Worm (Caenorhabditis elegans) whole organism, late embryonic: ENCODE data around the gene C10F3.7.

ENCODE experiments used
- C08G9.2 ChIP-seq: sonication (generic microtip); optimal IDR thresholded peaks from 2 replicates; lab custom pipeline; 2016; ENCODE audit warnings: mild to moderate bottlenecking, missing genetic modification characterization, moderate library complexity, missing compliant biosample characterization
- C38D4.7 ChIP-seq: fragments of 200-800 bp; sonication (Bioruptor generic); optimal IDR thresholded peaks from 2 replicates; lab custom pipeline; 2018; ENCODE audit warnings: mild to moderate bottlenecking, missing genetic modification characterization, moderate library complexity, missing compliant biosample characterization
- F13H6.1 ChIP-seq: sonication (generic microtip); optimal IDR thresholded peaks from 2 replicates; lab custom pipeline; 2016; ENCODE audit warnings: missing genetic modification characterization, missing compliant biosample characterization
- K02D7.2 ChIP-seq: sonication (generic microtip); optimal IDR thresholded peaks from 2 replicates; lab custom pipeline; 2017; ENCODE audit warnings: mild to moderate bottlenecking, missing genetic modification characterization, missing compliant biosample characterization
- K09A11.1 ChIP-seq: sonication (generic microtip); optimal IDR thresholded peaks from 2 replicates; lab custom pipeline; 2017; ENCODE audit warnings: antibody characterized with exemption, mild to moderate bottlenecking, missing genetic modification characterization, missing compliant biosample characterization; ENCODE audit not compliant: insufficient read depth
- T23F11.4 ChIP-seq: fragments of 200-800 bp; sonication (Bioruptor generic); optimal IDR thresholded peaks from 2 replicates; lab custom pipeline; 2018; ENCODE audit warnings: mild to moderate bottlenecking, missing genetic modification characterization, missing compliant biosample characterization
- Y22D7AL.16 ChIP-seq: sonication (generic microtip); optimal IDR thresholded peaks from 2 replicates; lab custom pipeline; 2016; ENCODE audit warnings: missing genetic modification characterization, missing compliant biosample characterization
- ahr-1 ChIP-seq: sonication (generic microtip); optimal IDR thresholded peaks from 2 replicates; lab custom pipeline; 2016; ENCODE audit warnings: missing genetic modification characterization, missing compliant biosample characterization
- ama-1 ChIP-seq: fragments of 150-350 bp; optimal IDR thresholded peaks from 2 replicates; lab custom pipeline; 2014
- ceh-14 ChIP-seq: sonication (generic microtip); optimal IDR thresholded peaks from 2 replicates; lab custom pipeline; 2016; ENCODE audit warnings: missing genotype, missing genetic modification characterization, missing compliant biosample characterization
- ceh-18 ChIP-seq: sonication (generic microtip); optimal IDR thresholded peaks from 2 replicates; lab custom pipeline; 2016; ENCODE audit warnings: missing genetic modification characterization, missing compliant biosample characterization
- ceh-19 ChIP-seq: fragments of 200-800 bp; sonication (Bioruptor generic); optimal IDR thresholded peaks from 2 replicates; lab custom pipeline; 2018; ENCODE audit warnings: mild to moderate bottlenecking, missing genetic modification characterization, missing compliant biosample characterization
- ceh-24 ChIP-seq: sonication (generic microtip); optimal IDR thresholded peaks from 2 replicates; lab custom pipeline; 2016; ENCODE audit warnings: mild to moderate bottlenecking, missing genetic modification characterization, missing compliant biosample characterization
- ceh-31 ChIP-seq: sonication (generic microtip); optimal IDR thresholded peaks from 2 replicates; lab custom pipeline; 2016; ENCODE audit warnings: missing genetic modification characterization, missing compliant biosample characterization
- ceh-34 ChIP-seq: sonication (generic microtip); optimal IDR thresholded peaks from 2 replicates; lab custom pipeline; 2016; ENCODE audit warnings: mild to moderate bottlenecking, missing genetic modification characterization, missing compliant biosample characterization
- ceh-48 ChIP-seq: sonication (generic microtip); optimal IDR thresholded peaks from 2 replicates; lab custom pipeline; 2016; ENCODE audit warnings: missing genetic modification characterization, inconsistent platforms, missing compliant biosample characterization
- ceh-6 ChIP-seq: fragments of 200-800 bp; sonication (Bioruptor generic); optimal IDR thresholded peaks from 2 replicates; lab custom pipeline; 2018; ENCODE audit warnings: mild to moderate bottlenecking, missing genetic modification characterization, missing compliant biosample characterization
- ceh-9 ChIP-seq: sonication (generic microtip); optimal IDR thresholded peaks from 2 replicates; lab custom pipeline; 2016; ENCODE audit warnings: mild to moderate bottlenecking, missing genetic modification characterization, inconsistent platforms, missing compliant biosample characterization
- elt-2 ChIP-seq: sonication (generic microtip); optimal IDR thresholded peaks from 2 replicates; lab custom pipeline; 2016; ENCODE audit warnings: missing genetic modification reagents, missing genetic modification characterization, missing compliant biosample characterization
- ets-4 ChIP-seq: sonication (generic microtip); optimal IDR thresholded peaks from 2 replicates; lab custom pipeline; 2016; ENCODE audit warnings: missing genetic modification characterization, missing compliant biosample characterization
- fkh-10 ChIP-seq: fragments of 150-350 bp; optimal IDR thresholded peaks from 2 replicates; lab custom pipeline; 2014; ENCODE audit warnings: missing biosample characterization, missing genetic modification reagents, missing genetic modification characterization
- gmeb-2 ChIP-seq: sonication (generic microtip); optimal IDR thresholded peaks from 2 replicates; lab custom pipeline; 2016; ENCODE audit warnings: missing genetic modification characterization, inconsistent platforms, missing compliant biosample characterization
- hlh-13 ChIP-seq: fragments of 200-800 bp; sonication (Bioruptor generic); optimal IDR thresholded peaks from 2 replicates; lab custom pipeline; 2018; ENCODE audit warnings: mild to moderate bottlenecking, missing genetic modification characterization, missing compliant biosample characterization
- hlh-8 ChIP-seq: sonication (generic microtip); optimal IDR thresholded peaks from 2 replicates; lab custom pipeline; 2016; ENCODE audit warnings: missing genotype, missing genetic modification characterization, missing compliant biosample characterization
- lin-11 ChIP-seq: fragments of 200-800 bp; sonication (Bioruptor generic); optimal IDR thresholded peaks from 2 replicates; lab custom pipeline; 2018; ENCODE audit warnings: mild to moderate bottlenecking, missing genetic modification characterization, missing compliant biosample characterization
- madf-2 ChIP-seq: sonication (generic microtip); optimal IDR thresholded peaks from 2 replicates; lab custom pipeline; 2017; ENCODE audit warnings: missing genetic modification characterization, missing compliant biosample characterization
- nfya-1 ChIP-seq: sonication (generic microtip); optimal IDR thresholded peaks from 2 replicates; lab custom pipeline; 2017; ENCODE audit warnings: missing genetic modification characterization, mild to moderate bottlenecking, missing compliant biosample characterization, antibody characterized with exemption, moderate library complexity
- nhr-11 ChIP-seq: fragments of 150-350 bp; optimal IDR thresholded peaks from 2 replicates; lab custom pipeline; 2014; ENCODE audit warnings: missing biosample characterization, missing genetic modification characterization
- npax-4 ChIP-seq: sonication (generic microtip); optimal IDR thresholded peaks from 2 replicates; lab custom pipeline; 2016; ENCODE audit warnings: missing genetic modification characterization, missing compliant biosample characterization
- pha-2 ChIP-seq: sonication (generic microtip); optimal IDR thresholded peaks from 2 replicates; lab custom pipeline; 2017; ENCODE audit warnings: mild to moderate bottlenecking, missing genetic modification characterization, missing compliant biosample characterization
- pha-4 ChIP-seq: fragments of 150-350 bp; optimal IDR thresholded peaks from 2 replicates; lab custom pipeline; 2018; ENCODE audit warnings: missing biosample characterization, missing genetic modification reagents, missing genetic modification characterization
- pqm-1 ChIP-seq: sonication (generic microtip); optimal IDR thresholded peaks from 2 replicates; lab custom pipeline; 2016; ENCODE audit warnings: missing genetic modification characterization, missing compliant biosample characterization
- pros-1 ChIP-seq: fragments of 150-350 bp; optimal IDR thresholded peaks from 2 replicates; lab custom pipeline; 2014; ENCODE audit warnings: missing biosample characterization, missing genetic modification reagents, missing genetic modification characterization
- rnt-1 ChIP-seq: sonication (generic microtip); optimal IDR thresholded peaks from 2 replicates; lab custom pipeline; 2016; ENCODE audit warnings: missing genetic modification characterization, missing compliant biosample characterization
- sox-2 ChIP-seq: fragments of 200-800 bp; sonication (Bioruptor generic); IDR thresholded peaks from 2 replicates; pipeline ENCODE4 v1.3.6; 2022; ENCODE audit warnings: missing genetic modification reagents, missing genetic modification characterization, missing compliant biosample characterization
- sox-4 ChIP-seq: sonication (generic microtip); optimal IDR thresholded peaks from 2 replicates; lab custom pipeline; 2017; ENCODE audit warnings: mild to moderate bottlenecking, missing genetic modification characterization, inconsistent platforms, missing compliant biosample characterization
- syd-9 ChIP-seq: sonication (generic microtip); optimal IDR thresholded peaks from 2 replicates; lab custom pipeline; 2016; ENCODE audit warnings: mild to moderate bottlenecking, missing genetic modification characterization, moderate library complexity, missing compliant biosample characterization
- tbx-2 ChIP-seq: sonication (generic microtip); optimal IDR thresholded peaks from 2 replicates; lab custom pipeline; 2016; ENCODE audit warnings: missing genetic modification characterization, missing compliant biosample characterization
- ttx-3 ChIP-seq: sonication (generic microtip); optimal IDR thresholded peaks from 2 replicates; lab custom pipeline; 2016; ENCODE audit warnings: missing genetic modification reagents, missing genetic modification characterization, missing compliant biosample characterization
- unc-3 ChIP-seq, 2 experiments: fragments of 200-800 bp in 1 of 2; sonication (Bioruptor generic) in 1 of 2; sonication (generic microtip) in 1 of 2; conservative IDR thresholded peaks in 1 of 2; optimal IDR thresholded peaks in 1 of 2; 2 replicates each; pipeline versions ENCODE4 v1.3.6 to Lab custom; 2016 to 2022; ENCODE audit warnings: missing compliant biosample characterization in 2 of 2, missing genetic modification characterization in 2 of 2, missing genetic modification reagents in 1 of 2
- unc-42 ChIP-seq: sonication (generic microtip); optimal IDR thresholded peaks from 2 replicates; lab custom pipeline; 2016; ENCODE audit warnings: missing genotype, missing genetic modification characterization, missing compliant biosample characterization
- unc-55 ChIP-seq: sonication (generic microtip); optimal IDR thresholded peaks from 2 replicates; lab custom pipeline; 2017; ENCODE audit warnings: missing biosample characterization, missing genetic modification reagents, missing genetic modification characterization

Gene C10F3.7

ce11 chrV:6000368-6000802 lies 13.7 kb upstream of the C10F3.7 start (continued):
- TF ChIP-seq elt-2 (tag; lab: Kevin White, UChicago) (peak; percentile 41), ceh-31 (tag; lab: Kevin White, UChicago) (peak; percentile 83), Y22D7AL.16 (tag; lab: Kevin White, UChicago) (no peak), pqm-1 (tag; lab: Kevin White, UChicago) (peak; percentile 50), F13H6.1 (peak; percentile 73), rnt-1 (peak; percentile 39), pha-4 (tag; lab: Kevin White, UChicago) (no peak), ahr-1 (no peak), nhr-11 (no peak), ceh-34 (tag; lab: Kevin White, UChicago) (peak; percentile 40), ttx-3 (no peak), fkh-10 (GFP tag; lab: Kevin White, UChicago) (no peak), gmeb-2 (no peak), lin-11 (tag; lab: Kevin White, UChicago) (no peak), hlh-13 (no peak), K09A11.1 (tag; lab: Kevin White, UChicago) (no peak), unc-3 (GFP tag; conservative IDR thresholded peaks at IDR 0.05; lab: Robert Waterston, UW) (no peak), unc-3 (tag; optimal IDR thresholded peaks at IDR 0.05; lab: Kevin White, UChicago) (no peak), ceh-14 (no peak), K02D7.2 (tag; lab: Kevin White, UChicago) (no peak), sox-4 (no peak), nfya-1 (tag; lab: Kevin White, UChicago) (peak; percentile 72), npax-4 (tag; lab: Kevin White, UChicago) (no peak), C38D4.7 (no peak), sox-2 (no peak), ceh-9 (tag; lab: Kevin White, UChicago) (no peak), ceh-18 (tag; lab: Kevin White, UChicago) (peak; percentile 85), pha-2 (tag; lab: Kevin White, UChicago) (no peak), C08G9.2 (tag; lab: Kevin White, UChicago) (peak; percentile 52), madf-2 (tag; lab: Kevin White, UChicago) (no peak)

ce11 chrV:5996114-5996513 lies 9.5 kb upstream of the C10F3.7 start, which contains the start of gene cpg-4:
cpg-4 (plus strand) TSS chrV:5996416.
- no peak for TF ChIP-seq T23F11.4 (GFP tag; lab: Kevin White, UChicago)
- TF ChIP-seq ets-4 (tag; lab: Kevin White, UChicago) = no peak
- TF ChIP-seq, all 69 proteins: peak for 0

- TF ChIP-seq unc-55 (GFP tag; lab: Kevin White, UChicago) (peak; percentile 84), rnt-1 (peak; percentile 39), fkh-10 (GFP tag; lab: Kevin White, UChicago) (no peak), pros-1 (tag; lab: Kevin White, UChicago) (no peak)
Measured at ce11 chrV:5995598-5995997, 8.9 kb upstream of the C10F3.7 start.

ce11 chrV:5991490-5992069 lies 4.9 kb upstream of the C10F3.7 start:
- TF ChIP-seq ceh-14 (peak; percentile 63), syd-9 (tag; lab: Kevin White, UChicago) (peak; percentile 41), nfya-1 (tag; lab: Kevin White, UChicago) (peak; percentile 55), pros-1 (tag; lab: Kevin White, UChicago) (peak; percentile 3), unc-42 (tag; lab: Kevin White, UChicago) (peak; percentile 80), elt-2 (tag; lab: Kevin White, UChicago) (peak; percentile 47), ceh-19 (GFP tag; lab: Kevin White, UChicago) (no peak), K02D7.2 (tag; lab: Kevin White, UChicago) (no peak), unc-55 (GFP tag; lab: Kevin White, UChicago) (peak; percentile 94), ceh-48 (peak; percentile 73), ceh-31 (tag; lab: Kevin White, UChicago) (peak; percentile 53), lin-11 (tag; lab: Kevin White, UChicago) (no peak), rnt-1 (peak; percentile 54), unc-3 (GFP tag; conservative IDR thresholded peaks at IDR 0.05; lab: Robert Waterston, UW) (no peak), unc-3 (tag; optimal IDR thresholded peaks at IDR 0.05; lab: Kevin White, UChicago) (no peak), hlh-8 (peak; percentile 35), tbx-2 (tag; lab: Kevin White, UChicago) (peak; percentile 50), ceh-24 (tag; lab: Kevin White, UChicago) (no peak), ceh-6 (GFP tag; lab: Kevin White, UChicago) (no peak), ceh-34 (tag; lab: Kevin White, UChicago) (peak; percentile 69), ceh-18 (tag; lab: Kevin White, UChicago) (peak; percentile 69), ama-1 (lab: Kevin White, UChicago) (no peak)
- TF ChIP-seq, all 69 proteins: peak for 14
